Fruit fly (Drosophila melanogaster): ENCODE data around the gene CG4872.

dm6 chrX:16907675-16908074, 26.5 kb downstream of the CG4872 start:
- TF ChIP-seq rgr (GFP tag; optimal IDR thresholded peaks at IDR 0.05) (no peak), OdsH (GFP tag; optimal IDR thresholded peaks at IDR 0.05) (no peak), fru (GFP tag; optimal IDR thresholded peaks at IDR 0.05) (no peak), h (GFP tag; optimal IDR thresholded peaks at IDR 0.05) (no peak), Abd-B (GFP tag; optimal IDR thresholded peaks at IDR 0.05) (no peak)
